Fruit fly (Drosophila melanogaster) whole organism, embryonic: ENCODE measurements around the gene Ugt301D1.

Source experiments
- Adf1 ChIP-seq: fragments of 200-800 bp; sonication (Bioruptor generic); IDR thresholded peaks from 2 replicates; pipeline ENCODE4 v1.3.6; 2022; ENCODE audit warnings: missing biosample characterization, missing genetic modification characterization
- B-H2 ChIP-seq: fragments of 200-800 bp; sonication (Bioruptor generic); optimal IDR thresholded peaks from 2 replicates; lab custom pipeline; 2018; ENCODE audit warnings: missing biosample characterization, mild to moderate bottlenecking, missing genetic modification characterization
- CG10267 ChIP-seq: fragments of 200-800 bp; sonication (Bioruptor generic); optimal IDR thresholded peaks from 2 replicates; lab custom pipeline; 2018; ENCODE audit warnings: missing biosample characterization, mild to moderate bottlenecking, missing genetic modification characterization, moderate library complexity
- CG10366 ChIP-seq: fragments of 200-800 bp; sonication (Bioruptor generic); IDR thresholded peaks from 2 replicates; pipeline ENCODE4 v1.3.6; 2022; ENCODE audit warnings: missing biosample characterization, missing genetic modification characterization
- CG11085 ChIP-seq: fragments of 200-800 bp; sonication (Bioruptor generic); IDR thresholded peaks from 2 replicates; pipeline ENCODE4 v1.3.6; 2022; ENCODE audit warnings: missing biosample characterization, missing genetic modification characterization
- CG11093 ChIP-seq: fragments of 200-800 bp; sonication (Bioruptor generic); IDR thresholded peaks from 3 replicates; pipeline ENCODE4 v1.3.6; 2022; ENCODE audit warnings: missing biosample characterization, missing genetic modification characterization
- CG11247 ChIP-seq: fragments of 200-800 bp; sonication (Bioruptor generic); IDR thresholded peaks from 2 replicates; pipeline ENCODE4 v1.3.6; 2022; ENCODE audit warnings: missing biosample characterization, missing genetic modification characterization
- CG11695 ChIP-seq: fragments of 200-800 bp; sonication (Bioruptor generic); IDR thresholded peaks from 3 replicates; pipeline ENCODE4 v1.3.6; 2022; ENCODE audit warnings: missing biosample characterization, missing genetic modification characterization
- CG13894 ChIP-seq: fragments of 200-800 bp; sonication (Bioruptor generic); optimal IDR thresholded peaks from 3 replicates; lab custom pipeline; 2018; ENCODE audit warnings: missing biosample characterization, mild to moderate bottlenecking, missing genetic modification characterization, moderate library complexity
- CG15696 ChIP-seq: fragments of 200-800 bp; sonication (Bioruptor generic); optimal IDR thresholded peaks from 2 replicates; lab custom pipeline; 2019; ENCODE audit warnings: missing biosample characterization, mild to moderate bottlenecking, missing genetic modification characterization, moderate library complexity
- CG17359 ChIP-seq: fragments of 200-800 bp; sonication (Bioruptor generic); optimal IDR thresholded peaks from 3 replicates; lab custom pipeline; 2018; ENCODE audit warnings: missing biosample characterization, mild to moderate bottlenecking, missing genetic modification characterization, moderate library complexity
- CG2712 ChIP-seq: fragments of 200-800 bp; optimal IDR thresholded peaks from 3 replicates; lab custom pipeline; 2019; ENCODE audit warnings: missing biosample characterization, mild to moderate bottlenecking, missing genetic modification characterization, moderate library complexity
- CG34224 ChIP-seq: fragments of 200-800 bp; sonication (Bioruptor generic); IDR thresholded peaks from 3 replicates; pipeline ENCODE4 v1.3.6; 2022; ENCODE audit warnings: missing biosample characterization, missing genetic modification characterization; ENCODE audit not compliant: partially characterized antibody
- CG3838 ChIP-seq: fragments of 200-800 bp; sonication (Bioruptor generic); optimal IDR thresholded peaks from 3 replicates; lab custom pipeline; 2016; ENCODE audit warnings: missing biosample characterization, missing genetic modification characterization
- CG42726 ChIP-seq: fragments of 200-800 bp; sonication (Bioruptor generic); IDR thresholded peaks from 2 replicates; pipeline ENCODE4 v1.3.6; 2022; ENCODE audit warnings: missing biosample characterization, missing genetic modification characterization; ENCODE audit not compliant: partially characterized antibody
- CG4617 ChIP-seq: fragments of 200-800 bp; sonication (Bioruptor generic); optimal IDR thresholded peaks from 3 replicates; lab custom pipeline; 2016; ENCODE audit warnings: missing biosample characterization, missing genetic modification characterization, borderline replicate concordance
- CG6175 ChIP-seq: fragments of 200-800 bp; sonication (Bioruptor generic); IDR thresholded peaks from 3 replicates; pipeline ENCODE4 v1.3.6; 2022; ENCODE audit warnings: missing biosample characterization, missing genetic modification characterization
- CG6791 ChIP-seq: fragments of 200-800 bp; sonication (Bioruptor generic); IDR thresholded peaks from 3 replicates; pipeline ENCODE4 v1.3.6; 2022; ENCODE audit warnings: missing biosample characterization, missing genetic modification characterization; ENCODE audit not compliant: partially characterized antibody
- CG6813 ChIP-seq: fragments of 200-800 bp; sonication (Bioruptor generic); optimal IDR thresholded peaks from 2 replicates; lab custom pipeline; 2017; ENCODE audit warnings: missing biosample characterization, missing genetic modification characterization, mild to moderate bottlenecking, moderate library complexity, missing genetic modification reagents
- CG7987 ChIP-seq: fragments of 200-800 bp; sonication (Bioruptor generic); optimal IDR thresholded peaks from 2 replicates; lab custom pipeline; 2018; ENCODE audit warnings: missing biosample characterization, mild to moderate bottlenecking, missing genetic modification characterization, moderate library complexity
- CG8388 ChIP-seq: fragments of 200-800 bp; sonication (Bioruptor generic); optimal IDR thresholded peaks from 2 replicates; lab custom pipeline; 2019; ENCODE audit warnings: missing biosample characterization, mild to moderate bottlenecking, missing genetic modification characterization, moderate library complexity
- CG9609 ChIP-seq: fragments of 200-800 bp; sonication (Bioruptor generic); optimal IDR thresholded peaks from 3 replicates; lab custom pipeline; 2016; ENCODE audit warnings: missing biosample characterization, missing genetic modification characterization
- Dbx ChIP-seq: fragments of 200-800 bp; sonication (Bioruptor generic); IDR thresholded peaks from 3 replicates; pipeline ENCODE4 v1.3.6; 2022; ENCODE audit warnings: missing biosample characterization, missing genetic modification characterization
- Gug ChIP-seq: fragments of 200-800 bp; sonication (Bioruptor generic); IDR thresholded peaks from 4 replicates; pipeline ENCODE4 v1.3.6; 2022; ENCODE audit warnings: missing biosample characterization, missing genetic modification characterization
- HLH4C ChIP-seq: fragments of 200-800 bp; sonication (Bioruptor generic); IDR thresholded peaks from 3 replicates; pipeline ENCODE4 v1.3.6; 2022; ENCODE audit warnings: missing biosample characterization, missing genetic modification characterization; ENCODE audit not compliant: partially characterized antibody
- Hand ChIP-seq: fragments of 200-800 bp; sonication (Bioruptor generic); optimal IDR thresholded peaks from 2 replicates; lab custom pipeline; 2017; ENCODE audit warnings: mild to moderate bottlenecking, missing biosample characterization, missing genetic modification reagents, missing genetic modification characterization
- Hmr ChIP-seq: fragments of 200-800 bp; sonication (Bioruptor generic); optimal IDR thresholded peaks from 3 replicates; lab custom pipeline; 2017; ENCODE audit warnings: mild to moderate bottlenecking, missing biosample characterization, missing genetic modification reagents, missing genetic modification characterization
- Hr51 ChIP-seq, 2 experiments: fragments of 200-800 bp; sonication (Bioruptor generic); optimal IDR thresholded peaks; 2 replicates in 1 of 2; 3 replicates in 1 of 2; lab custom pipeline; 2016 to 2018; ENCODE audit warnings: missing biosample characterization in 2 of 2, missing genetic modification characterization in 2 of 2, mild to moderate bottlenecking in 1 of 2, moderate library complexity in 1 of 2
- MTF-1 ChIP-seq: fragments of 200-800 bp; sonication (Bioruptor generic); optimal IDR thresholded peaks from 2 replicates; lab custom pipeline; 2018; ENCODE audit warnings: missing biosample characterization, mild to moderate bottlenecking, missing genetic modification characterization, borderline replicate concordance
- Max ChIP-seq: fragments of 200-800 bp; sonication (Bioruptor generic); optimal IDR thresholded peaks from 2 replicates; lab custom pipeline; 2016; ENCODE audit warnings: missing biosample characterization, mild to moderate bottlenecking, missing genetic modification characterization
- Sin3A ChIP-seq: fragments of >200 bp; optimal IDR thresholded peaks from 2 replicates; lab custom pipeline; 2018
- Xrp1 ChIP-seq: fragments of 200-800 bp; sonication (Bioruptor generic); IDR thresholded peaks from 2 replicates; pipeline ENCODE4 v1.3.6; 2022; ENCODE audit warnings: missing biosample characterization, missing genetic modification characterization
- amos ChIP-seq: fragments of 200-800 bp; sonication (Bioruptor generic); IDR thresholded peaks from 2 replicates; pipeline ENCODE4 v1.3.6; 2022; ENCODE audit warnings: missing biosample characterization, missing genetic modification characterization; ENCODE audit not compliant: partially characterized antibody
- crol ChIP-seq: fragments of 200-800 bp; sonication (Bioruptor generic); IDR thresholded peaks from 2 replicates; pipeline ENCODE4 v1.3.6; 2022; ENCODE audit warnings: missing biosample characterization, missing genetic modification characterization
- danr ChIP-seq: fragments of 200-800 bp; sonication (Bioruptor generic); IDR thresholded peaks from 2 replicates; pipeline ENCODE4 v1.3.6; 2022; ENCODE audit warnings: missing biosample characterization, missing genetic modification characterization
- dati ChIP-seq: fragments of 200-800 bp; sonication (Bioruptor generic); IDR thresholded peaks from 2 replicates; pipeline ENCODE4 v1.3.6; 2022; ENCODE audit warnings: missing biosample characterization, missing genetic modification characterization
- dpn ChIP-seq, 2 experiments: fragments of 200-800 bp; sonication (Bioruptor generic); optimal IDR thresholded peaks; 3 replicates each; lab custom pipeline; 2016; ENCODE audit warnings: missing biosample characterization in 2 of 2, missing genetic modification characterization in 2 of 2
- en ChIP-seq: fragments of 200-800 bp; sonication (Bioruptor generic); optimal IDR thresholded peaks from 2 replicates; lab custom pipeline; 2016; ENCODE audit warnings: missing biosample characterization, missing genetic modification characterization
- fru ChIP-seq: fragments of >200 bp; optimal IDR thresholded peaks from 2 replicates; lab custom pipeline; 2017
- gce ChIP-seq: fragments of 200-800 bp; sonication (Bioruptor generic); IDR thresholded peaks from 3 replicates; pipeline ENCODE4 v1.3.6; 2022; ENCODE audit warnings: missing biosample characterization, missing genetic modification characterization
- kni ChIP-seq: fragments of 200-800 bp; sonication (Bioruptor generic); optimal IDR thresholded peaks from 3 replicates; lab custom pipeline; 2017; ENCODE audit warnings: mild to moderate bottlenecking, missing biosample characterization, missing genetic modification reagents, missing genetic modification characterization
- otp ChIP-seq: fragments of 200-800 bp; sonication (Bioruptor generic); IDR thresholded peaks from 3 replicates; pipeline ENCODE4, ENCODE4 v1.3.6; 2022; ENCODE audit warnings: missing biosample characterization, missing genetic modification characterization
- pb ChIP-seq: fragments of 200-800 bp; sonication (Bioruptor generic); optimal IDR thresholded peaks from 3 replicates; lab custom pipeline; 2016; ENCODE audit warnings: missing biosample characterization, missing genetic modification characterization
- pzg ChIP-seq: fragments of 200-800 bp; sonication (Bioruptor generic); optimal IDR thresholded peaks from 3 replicates; lab custom pipeline; 2018; ENCODE audit warnings: missing biosample characterization, mild to moderate bottlenecking, missing genetic modification characterization, moderate library complexity
- sd ChIP-seq: fragments of 200-800 bp; sonication (Bioruptor generic); optimal IDR thresholded peaks from 3 replicates; lab custom pipeline; 2018; ENCODE audit warnings: missing biosample characterization, mild to moderate bottlenecking, missing genetic modification characterization, moderate library complexity
- slp2 ChIP-seq: fragments of 200-800 bp; sonication (Bioruptor generic); optimal IDR thresholded peaks from 2 replicates; lab custom pipeline; 2016; ENCODE audit warnings: missing biosample characterization, missing genetic modification characterization
- sna ChIP-seq: fragments of 200-800 bp; sonication (Bioruptor generic); IDR thresholded peaks from 2 replicates; pipeline ENCODE4 v1.3.6; 2022; ENCODE audit warnings: missing biosample characterization, missing genetic modification characterization; ENCODE audit not compliant: partially characterized antibody
- stwl ChIP-seq: fragments of 200-800 bp; sonication (Bioruptor generic); optimal IDR thresholded peaks from 3 replicates; lab custom pipeline; 2018; ENCODE audit warnings: missing biosample characterization, mild to moderate bottlenecking, missing genetic modification characterization, moderate library complexity
- vnd ChIP-seq: fragments of 200-800 bp; sonication (Bioruptor generic); IDR thresholded peaks from 3 replicates; pipeline ENCODE4 v1.3.6; 2022; ENCODE audit warnings: missing biosample characterization, missing genetic modification characterization; ENCODE audit not compliant: partially characterized antibody
- wor ChIP-seq: fragments of 200-800 bp; sonication (Bioruptor generic); IDR thresholded peaks from 2 replicates; pipeline ENCODE4 v1.3.6; 2022; ENCODE audit warnings: missing biosample characterization, missing genetic modification characterization
- zfh2 ChIP-seq: fragments of 200-800 bp; sonication (Bioruptor generic); optimal IDR thresholded peaks from 2 replicates; lab custom pipeline; 2016; ENCODE audit warnings: missing biosample characterization, missing genetic modification characterization

Ugt301D1 gene

DNA sequence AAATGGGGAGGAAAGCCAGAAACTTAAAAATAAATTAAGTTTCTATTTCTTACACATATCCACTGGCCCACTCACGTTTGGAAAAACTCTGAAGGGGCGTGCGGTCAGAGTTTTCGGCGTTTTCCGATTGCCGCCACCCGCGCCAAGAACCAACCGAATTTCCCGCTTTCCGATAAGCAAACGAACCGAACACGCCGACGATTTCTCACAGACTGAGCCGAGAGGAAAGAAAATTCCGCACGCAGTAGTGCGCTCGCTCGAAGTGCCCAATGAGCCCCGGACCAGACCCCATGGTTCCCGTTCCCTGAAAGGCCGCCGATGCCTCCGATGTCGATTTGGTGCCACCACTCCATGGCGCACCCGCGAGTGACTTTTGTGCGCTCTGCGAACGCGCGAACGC, 5.6 kb upstream of the Ugt301D1 start, which contains the start of gene kon (continued):
- no peak for TF ChIP-seq CG34224 (GFP tag; lab: Robert Waterston, UW)
- no peak for TF ChIP-seq wor (GFP tag; lab: Robert Waterston, UW)
- TF ChIP-seq CG10267 = no peak
- no peak for TF ChIP-seq Gug
- TF ChIP-seq CG13894 (tag; lab: Kevin White, UChicago) = no peak
- 0 out of 3 replicates have a peak, but pooled peaks have one; percentile 21 for TF ChIP-seq Dbx
- TF ChIP-seq CG11247 = 0 out of 2 replicates have a peak, but pooled peaks have one; percentile 16
- no peak for TF ChIP-seq Hand
- 0 out of 3 replicates have a peak, but pooled peaks have one; percentile 37 for TF ChIP-seq CG6175 (GFP tag; lab: Robert Waterston, UW)
- TF ChIP-seq kni (GFP tag; lab: Kevin White, UChicago) = no peak
- no peak for TF ChIP-seq CG11093
- TF ChIP-seq HLH4C = no peak
- TF ChIP-seq vnd (GFP tag; lab: Robert Waterston, UW) = no peak
- no peak for TF ChIP-seq fru
- TF ChIP-seq gce = 0 out of 3 replicates have a peak, but pooled peaks have one; percentile 22
- TF ChIP-seq MTF-1 = no peak
- no peak for TF ChIP-seq CG7987 (GFP tag; lab: Kevin White, UChicago)
- TF ChIP-seq CG6813 (GFP tag; lab: Kevin White, UChicago) = no peak
- TF ChIP-seq CG8388 (GFP tag; lab: Kevin White, UChicago) = no peak
- 0 out of 2 replicates have a peak, but pooled peaks have one; percentile 31 for TF ChIP-seq CG42726 (GFP tag; lab: Robert Waterston, UW)
- no peak for TF ChIP-seq CG10366 (GFP tag; lab: Robert Waterston, UW)
- no peak for TF ChIP-seq slp2 (GFP tag; lab: Kevin White, UChicago)
- no peak for TF ChIP-seq CG11085
- TF ChIP-seq Adf1 (GFP tag; lab: Robert Waterston, UW) = 0 out of 2 replicates have a peak, but pooled peaks have one; percentile 13
- TF ChIP-seq CG9609 (GFP tag; lab: Kevin White, UChicago) = no peak
- peak; percentile 39; the same call in 1 of the 3 replicates for TF ChIP-seq otp (GFP tag; lab: Robert Waterston, UW)
- TF ChIP-seq CG3838 = no peak
- peak; percentile 63 for TF ChIP-seq sd (tag; lab: Kevin White, UChicago)
- TF ChIP-seq amos (GFP tag; lab: Robert Waterston, UW) = no peak
- TF ChIP-seq stwl (tag; lab: Kevin White, UChicago) = no peak
- TF ChIP-seq CG2712 (tag; lab: Kevin White, UChicago) = peak; percentile 22

DNA sequence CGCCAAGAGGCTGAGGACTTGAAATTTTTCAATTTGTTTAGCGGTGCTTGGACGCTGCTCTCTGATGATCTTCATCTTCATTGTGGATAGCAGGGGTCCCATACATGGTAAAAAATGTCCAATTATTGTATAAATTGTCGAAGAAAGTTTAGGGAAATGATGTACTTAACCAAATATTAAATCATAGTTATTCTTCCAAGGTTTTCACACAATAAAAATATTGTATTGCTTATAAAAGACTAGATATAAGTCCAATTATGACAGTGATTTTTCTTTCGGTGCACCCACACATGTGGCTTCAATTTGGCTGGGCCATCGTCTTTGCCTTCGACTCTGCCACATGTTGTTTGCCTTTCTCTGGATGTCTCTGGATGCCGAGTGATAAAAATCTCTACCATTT, 4.5 kb upstream of the Ugt301D1 start:
- TF ChIP-seq Hmr (peak; percentile 15), pzg (GFP tag; lab: Kevin White, UChicago) (no peak), dpn (GFP tag; optimal IDR thresholded peaks at IDR 0.05; lab: Kevin White, UChicago) (peak; percentile 26 to 48), Sin3A (lab: Kevin White, UChicago) (no peak), Hr51 (GFP tag; optimal IDR thresholded peaks at IDR 0.05; lab: Kevin White, UChicago) (peak in 1 of 2 experiments; percentile 69), pb (GFP tag; lab: Kevin White, UChicago) (no peak), danr (GFP tag; lab: Robert Waterston, UW) (no peak; the same call in 1 of the 2 replicates), sna (GFP tag; lab: Robert Waterston, UW) (no peak), CG6791 (no peak), Hand (no peak), crol (GFP tag; lab: Robert Waterston, UW) (peak; percentile 57; the same call in 1 of the 2 replicates), Xrp1 (GFP tag; lab: Robert Waterston, UW) (peak; percentile 86), CG11695 (no peak), zfh2 (GFP tag; lab: Kevin White, UChicago) (no peak), Max (GFP tag; lab: Kevin White, UChicago) (peak; percentile 17), CG15696 (tag; lab: Kevin White, UChicago) (peak; percentile 56), CG17359 (peak; percentile 62), B-H2 (GFP tag; lab: Kevin White, UChicago) (no peak), dati (GFP tag; lab: Robert Waterston, UW) (0 out of 2 replicates have a peak, but pooled peaks have one; percentile 24), CG4617 (GFP tag; lab: Kevin White, UChicago) (no peak), en (GFP tag; lab: Kevin White, UChicago) (peak; percentile 25)
